Worm (Caenorhabditis elegans) whole organism, L1 larva: ENCODE measurements around the gene F10E9.3.

Experiments
- C04F5.9 ChIP-seq: sonication (generic microtip); optimal IDR thresholded peaks from 2 replicates; lab custom pipeline; 2016; ENCODE audit warnings: missing genetic modification characterization, missing compliant biosample characterization
- C16A3.4 ChIP-seq: fragments of 150-350 bp; optimal IDR thresholded peaks from 2 replicates; lab custom pipeline; 2014; ENCODE audit warnings: missing biosample characterization, missing genetic modification characterization
- Y116A8C.19 ChIP-seq: sonication (generic microtip); optimal IDR thresholded peaks from 2 replicates; lab custom pipeline; 2016; ENCODE audit warnings: missing compliant biosample characterization, missing genetic modification characterization, borderline replicate concordance
- aha-1 ChIP-seq: fragments of 150-350 bp; optimal IDR thresholded peaks from 2 replicates; lab custom pipeline; 2014; ENCODE audit warnings: missing biosample characterization, missing genetic modification characterization
- aly-2 ChIP-seq: fragments of 150-350 bp; optimal IDR thresholded peaks from 2 replicates; lab custom pipeline; 2014; ENCODE audit warnings: missing biosample characterization, missing genetic modification characterization
- ama-1 ChIP-seq: fragments of 150-350 bp; optimal IDR thresholded peaks from 2 replicates; lab custom pipeline; 2014
- blmp-1 ChIP-seq: fragments of 150-350 bp; optimal IDR thresholded peaks from 2 replicates; lab custom pipeline; 2014; ENCODE audit warnings: missing biosample characterization, missing genetic modification characterization
- ceh-82 ChIP-seq, 3 experiments: fragments of 150-350 bp in 1 of 3; sonication (generic microtip) in 2 of 3; optimal IDR thresholded peaks; 2 replicates each; lab custom pipeline; 2014 to 2017; ENCODE audit warnings: missing biosample characterization in 3 of 3, missing genetic modification characterization in 3 of 3
- ceh-88 ChIP-seq: fragments of 200-800 bp; sonication (Bioruptor generic); IDR thresholded peaks from 2 replicates; pipeline ENCODE4 v1.3.6; 2022; ENCODE audit warnings: missing genetic modification characterization, missing compliant biosample characterization
- dpl-1 ChIP-seq, 3 experiments: fragments of 150-350 bp in 2 of 3; sonication (generic microtip) in 1 of 3; optimal IDR thresholded peaks; 2 replicates each; lab custom pipeline; 2014 to 2017; ENCODE audit warnings: missing biosample characterization in 3 of 3, missing genetic modification characterization in 3 of 3, missing genetic modification reagents in 3 of 3
- dsc-1 ChIP-seq: sonication (generic microtip); optimal IDR thresholded peaks from 2 replicates; lab custom pipeline; 2016; ENCODE audit warnings: mild to moderate bottlenecking, missing genetic modification characterization, missing compliant biosample characterization
- efl-1 ChIP-seq, 4 experiments: fragments of 150-350 bp; optimal IDR thresholded peaks in 3 of 4; peaks in 1 of 4; 1 replicate in 1 of 4; 2 replicates in 3 of 4; lab custom pipeline; 2014; ENCODE audit warnings: missing biosample characterization in 2 of 4, missing genetic modification characterization in 2 of 4, missing genetic modification reagents in 2 of 4
- efl-3 ChIP-seq: fragments of 200-800 bp; sonication (Bioruptor generic); optimal IDR thresholded peaks from 2 replicates; lab custom pipeline; 2018; ENCODE audit warnings: mild to moderate bottlenecking, missing genetic modification characterization, missing compliant biosample characterization
- egl-27 ChIP-seq, 2 experiments: fragments of 150-350 bp in 1 of 2; sonication (generic microtip); optimal IDR thresholded peaks; 3 replicates each; lab custom pipeline; 2017 to 2018; ENCODE audit warnings: missing biosample characterization in 2 of 2, missing genetic modification characterization in 2 of 2, missing genetic modification reagents in 2 of 2
- elt-3 ChIP-seq, 6 experiments: fragments of 150-350 bp in 1 of 6; sonication (generic microtip); optimal IDR thresholded peaks; 2 replicates each; lab custom pipeline; 2017 to 2018; ENCODE audit warnings: missing biosample characterization in 6 of 6, missing genetic modification characterization in 6 of 6, inconsistent platforms in 1 of 6
- ets-5 ChIP-seq: fragments of 200-800 bp; sonication (Bioruptor generic); IDR thresholded peaks from 2 replicates; pipeline ENCODE4 v1.3.6; 2022; ENCODE audit warnings: missing genetic modification characterization, missing compliant biosample characterization
- fkh-8 ChIP-seq: sonication (generic microtip); optimal IDR thresholded peaks from 2 replicates; lab custom pipeline; 2016; ENCODE audit warnings: mild to moderate bottlenecking, missing genetic modification characterization, missing compliant biosample characterization
- fos-1 ChIP-seq: fragments of 150-350 bp; optimal IDR thresholded peaks from 2 replicates; lab custom pipeline; 2014; ENCODE audit warnings: missing biosample characterization, missing genetic modification characterization
- grh-1 ChIP-seq: fragments of 200-800 bp; sonication (Bioruptor generic); IDR thresholded peaks from 2 replicates; pipeline ENCODE4 v1.3.6; 2022; ENCODE audit warnings: missing genetic modification reagents, missing genetic modification characterization, missing compliant biosample characterization
- hlh-17 ChIP-seq: fragments of 200-800 bp; sonication (Bioruptor generic); optimal IDR thresholded peaks from 2 replicates; lab custom pipeline; 2018; ENCODE audit warnings: missing genetic modification characterization, mild to moderate bottlenecking, missing compliant biosample characterization, moderate library complexity, borderline replicate concordance
- hlh-4 ChIP-seq: sonication (generic microtip); optimal IDR thresholded peaks from 2 replicates; lab custom pipeline; 2016; ENCODE audit warnings: mild to moderate bottlenecking, missing genetic modification characterization, missing compliant biosample characterization
- lin-15B ChIP-seq: fragments of 150-350 bp; sonication (generic microtip); optimal IDR thresholded peaks from 3 replicates; lab custom pipeline; 2014; ENCODE audit warnings: missing biosample characterization, missing genetic modification characterization
- lin-35 ChIP-seq, 2 experiments: fragments of 150-350 bp; optimal IDR thresholded peaks; 2 replicates each; lab custom pipeline; 2014; ENCODE audit warnings: missing biosample characterization in 2 of 2, missing genetic modification characterization in 2 of 2, missing genetic modification reagents in 2 of 2
- lin-39 ChIP-seq: fragments of 150-350 bp; optimal IDR thresholded peaks from 2 replicates; lab custom pipeline; 2014; ENCODE audit warnings: missing biosample characterization, missing genetic modification reagents, missing genetic modification characterization
- lir-3 ChIP-seq: sonication (generic microtip); optimal IDR thresholded peaks from 2 replicates; lab custom pipeline; 2016; ENCODE audit warnings: mild to moderate bottlenecking, missing genetic modification characterization, moderate library complexity, missing compliant biosample characterization; ENCODE audit not compliant: poor library complexity
- mef-2 ChIP-seq: fragments of 150-350 bp; optimal IDR thresholded peaks from 2 replicates; lab custom pipeline; 2014; ENCODE audit warnings: missing biosample characterization, missing genetic modification characterization
- mep-1 ChIP-seq: fragments of 150-350 bp; optimal IDR thresholded peaks from 2 replicates; lab custom pipeline; 2014; ENCODE audit warnings: missing biosample characterization, missing genetic modification characterization
- nhr-11 ChIP-seq: fragments of 150-350 bp; optimal IDR thresholded peaks from 2 replicates; lab custom pipeline; 2014; ENCODE audit warnings: missing biosample characterization, missing genetic modification characterization
- nhr-12 ChIP-seq: sonication (generic microtip); optimal IDR thresholded peaks from 2 replicates; lab custom pipeline; 2017; ENCODE audit warnings: missing biosample characterization, missing genetic modification characterization
- nhr-19 ChIP-seq: fragments of 200-800 bp; sonication (Bioruptor generic); conservative IDR thresholded peaks from 2 replicates; pipeline ENCODE4 v1.3.6; 2022; ENCODE audit warnings: missing genetic modification characterization, missing compliant biosample characterization
- nhr-237 ChIP-seq: fragments of 150-350 bp; optimal IDR thresholded peaks from 2 replicates; lab custom pipeline; 2014; ENCODE audit warnings: missing biosample characterization, missing genetic modification characterization
- nhr-28 ChIP-seq: fragments of 150-350 bp; optimal IDR thresholded peaks from 2 replicates; lab custom pipeline; 2014; ENCODE audit warnings: missing biosample characterization, missing genetic modification characterization
- nhr-47 ChIP-seq: sonication (generic microtip); optimal IDR thresholded peaks from 2 replicates; lab custom pipeline; 2016; ENCODE audit warnings: mild to moderate bottlenecking, missing genetic modification characterization, moderate library complexity, missing compliant biosample characterization
- nhr-77 ChIP-seq: fragments of 150-350 bp; optimal IDR thresholded peaks from 2 replicates; lab custom pipeline; 2014; ENCODE audit warnings: missing biosample characterization, missing genetic modification characterization
- nhr-84 ChIP-seq: sonication (generic microtip); optimal IDR thresholded peaks from 2 replicates; lab custom pipeline; 2017; ENCODE audit warnings: missing biosample characterization, missing genetic modification characterization
- nhr-90 ChIP-seq: sonication (generic microtip); optimal IDR thresholded peaks from 2 replicates; lab custom pipeline; 2016; ENCODE audit warnings: mild to moderate bottlenecking, missing genetic modification characterization, missing compliant biosample characterization; ENCODE audit not compliant: poor library complexity
- pax-3 ChIP-seq: fragments of 200-800 bp; sonication (Bioruptor generic); optimal IDR thresholded peaks from 2 replicates; lab custom pipeline; 2018; ENCODE audit warnings: mild to moderate bottlenecking, missing genetic modification characterization, moderate library complexity, missing compliant biosample characterization
- snpc-4 ChIP-seq: fragments of 150-350 bp; optimal IDR thresholded peaks from 2 replicates; lab custom pipeline; 2014; ENCODE audit warnings: missing biosample characterization, missing genetic modification characterization
- snu-23 ChIP-seq: sonication (generic microtip); optimal IDR thresholded peaks from 2 replicates; lab custom pipeline; 2016; ENCODE audit warnings: missing genetic modification characterization, missing compliant biosample characterization
- sptf-1 ChIP-seq: fragments of 150-350 bp; optimal IDR thresholded peaks from 2 replicates; lab custom pipeline; 2014; ENCODE audit warnings: missing biosample characterization, missing genetic modification characterization
- sup-37 ChIP-seq: fragments of 200-800 bp; sonication (Bioruptor generic); optimal IDR thresholded peaks from 2 replicates; lab custom pipeline; 2018; ENCODE audit warnings: mild to moderate bottlenecking, missing genetic modification characterization, missing compliant biosample characterization
- swsn-7 ChIP-seq: sonication (generic microtip); optimal IDR thresholded peaks from 2 replicates; lab custom pipeline; 2016; ENCODE audit warnings: missing genetic modification characterization, missing compliant biosample characterization
- tbx-2 ChIP-seq: sonication (generic microtip); optimal IDR thresholded peaks from 2 replicates; lab custom pipeline; 2016; ENCODE audit warnings: missing genetic modification characterization, missing compliant biosample characterization
- tlp-1 ChIP-seq: fragments of 150-350 bp; optimal IDR thresholded peaks from 2 replicates; lab custom pipeline; 2014; ENCODE audit warnings: missing biosample characterization, missing genetic modification characterization
- unc-30 ChIP-seq: sonication (generic microtip); optimal IDR thresholded peaks from 2 replicates; lab custom pipeline; 2017; ENCODE audit warnings: missing biosample characterization, missing genetic modification characterization
- unc-86 ChIP-seq: sonication (generic microtip); optimal IDR thresholded peaks from 2 replicates; lab custom pipeline; 2016; ENCODE audit warnings: missing genetic modification characterization, missing compliant biosample characterization
- ztf-11 ChIP-seq, 2 experiments: sonication (generic microtip); optimal IDR thresholded peaks; 2 replicates each; lab custom pipeline; 2016 to 2017; ENCODE audit warnings: missing genetic modification characterization in 2 of 2, missing biosample characterization in 1 of 2, missing compliant biosample characterization in 1 of 2
- ztf-4 ChIP-seq: fragments of 150-350 bp; optimal IDR thresholded peaks from 2 replicates; lab custom pipeline; 2014; ENCODE audit warnings: missing biosample characterization, missing genetic modification characterization

The F10E9.3 gene

DNA sequence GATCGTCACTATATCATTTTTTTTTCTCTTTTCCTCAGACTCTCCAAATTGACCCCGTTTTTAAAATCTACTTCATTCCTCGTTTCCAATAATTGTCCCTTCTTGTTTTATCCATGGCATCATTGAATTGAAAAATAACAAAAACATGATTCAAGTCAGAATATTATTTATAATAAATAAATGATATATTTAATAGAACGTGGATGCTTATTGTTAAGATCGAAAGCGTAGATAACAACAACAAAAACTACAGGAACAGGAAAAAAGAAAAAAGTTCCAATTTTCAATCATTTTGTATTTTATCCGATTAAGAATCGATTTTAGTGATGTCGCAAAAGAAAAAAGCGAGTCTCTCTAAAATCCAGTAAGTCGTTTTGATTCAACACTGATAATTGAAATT lies 1.6 kb downstream of the F10E9.3 start, which contains the start of gene F10E9.2:
Gene F10E9.2 (plus strand): TSS at position 301 of the 400 bp plus-strand sequence.
- TF ChIP-seq nhr-28 = no peak
- no peak for TF ChIP-seq ets-5 (GFP tag; lab: Robert Waterston, UW)
- no peak for TF ChIP-seq blmp-1 (tag; lab: Kevin White, UChicago)
- no peak for TF ChIP-seq efl-1 (optimal IDR thresholded peaks at IDR 0.05; lab: Kevin White, UChicago)
- no peak for TF ChIP-seq efl-1 (GFP tag; optimal IDR thresholded peaks at IDR 0.05 in 1 of 2; lab: Kevin White, UChicago)
- no peak for TF ChIP-seq ceh-88 (GFP tag; lab: Robert Waterston, UW)
- TF ChIP-seq nhr-19 (GFP tag; lab: Robert Waterston, UW) = no peak
- TF ChIP-seq ztf-4 (tag; lab: Kevin White, UChicago) = no peak
- no peak for TF ChIP-seq aly-2 (tag; lab: Kevin White, UChicago)
- TF ChIP-seq nhr-12 (tag; lab: Kevin White, UChicago) = no peak
- no peak for TF ChIP-seq unc-86 (tag; lab: Kevin White, UChicago)
- TF ChIP-seq hlh-4 (tag; lab: Kevin White, UChicago) = no peak
- no peak for TF ChIP-seq C04F5.9
- no peak for TF ChIP-seq egl-27 (tag; optimal IDR thresholded peaks at IDR 0.05; lab: Kevin White, UChicago)
- TF ChIP-seq unc-30 (tag; lab: Kevin White, UChicago) = no peak
- no peak for TF ChIP-seq lin-15B (tag; lab: Kevin White, UChicago)

DNA sequence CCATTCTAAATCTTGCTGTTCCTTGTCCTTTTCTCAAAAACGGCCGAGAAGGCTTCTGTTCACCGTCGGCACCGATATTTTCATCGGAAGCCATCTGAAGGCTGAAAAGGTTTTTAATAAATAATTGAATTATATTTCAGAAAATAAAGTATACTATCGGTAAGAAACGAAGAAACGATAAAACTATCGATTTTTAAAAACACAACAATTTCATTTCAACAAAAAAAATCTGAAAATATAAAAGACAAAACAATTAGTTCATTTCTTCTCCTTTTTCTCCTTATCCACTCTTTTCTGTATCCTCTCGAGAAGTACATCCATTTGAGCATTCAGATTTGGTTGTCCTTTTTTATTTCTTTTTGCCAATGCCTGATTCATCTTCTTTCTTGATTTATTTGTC lies 7.7 kb downstream of the F10E9.3 start, which contains the start of gene sas-4:
Gene sas-4 (minus strand): TSS at position 101 of the 400 bp plus-strand sequence.
- TF ChIP-seq fos-1 (no peak), nhr-77 (no peak), nhr-11 (no peak), lin-39 (tag; lab: Kevin White, UChicago) (no peak), dsc-1 (tag; lab: Kevin White, UChicago) (no peak), sptf-1 (tag; lab: Kevin White, UChicago) (no peak), sup-37 (GFP tag; lab: Kevin White, UChicago) (no peak), ztf-4 (tag; lab: Kevin White, UChicago) (no peak), unc-86 (tag; lab: Kevin White, UChicago) (no peak), tbx-2 (no peak), nhr-47 (tag; lab: Kevin White, UChicago) (no peak), hlh-17 (GFP tag; lab: Kevin White, UChicago) (no peak), nhr-90 (tag; lab: Kevin White, UChicago) (no peak), efl-3 (GFP tag; lab: Kevin White, UChicago) (no peak), lir-3 (tag; lab: Kevin White, UChicago) (no peak)

DNA sequence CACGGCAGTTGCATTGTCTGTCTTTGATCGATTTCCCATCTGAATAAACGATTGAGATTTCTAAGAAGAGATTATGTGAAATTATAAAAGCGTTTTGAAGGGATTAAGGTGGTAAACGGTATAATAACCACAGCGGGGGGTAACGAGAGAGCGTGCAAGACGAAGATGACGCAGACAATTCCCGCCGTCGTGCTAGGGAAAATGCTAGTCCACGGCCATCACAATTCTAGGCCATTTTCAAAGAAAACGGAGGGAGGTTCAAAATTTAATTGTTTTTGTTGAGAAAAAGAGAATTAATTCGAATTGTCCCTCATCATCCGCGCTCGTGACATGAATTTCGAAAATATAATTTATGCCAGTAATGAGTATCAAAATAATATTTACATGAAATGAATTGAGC lies 8.3 kb downstream of the F10E9.3 start, which contains the start of gene F10E9.11:
Gene F10E9.11 (minus strand): TSS at position 161 of the 400 bp plus-strand sequence.
- TF ChIP-seq nhr-77 (peak; percentile 36), egl-27 (tag; optimal IDR thresholded peaks at IDR 0.05; lab: Kevin White, UChicago) (no peak), dpl-1 (GFP tag; optimal IDR thresholded peaks at IDR 0.05; lab: Kevin White, UChicago) (peak; percentile 96), blmp-1 (tag; lab: Kevin White, UChicago) (peak; percentile 69), unc-30 (tag; lab: Kevin White, UChicago) (no peak), aha-1 (tag; lab: Kevin White, UChicago) (no peak), elt-3 (tag; optimal IDR thresholded peaks at IDR 0.05; lab: Kevin White, UChicago) (peak in 3 of 6 experiments; percentile 25 to 52 (median 28)), C16A3.4 (tag; lab: Kevin White, UChicago) (peak; percentile 81), swsn-7 (tag; lab: Kevin White, UChicago) (peak; percentile 85), nhr-84 (tag; lab: Kevin White, UChicago) (no peak), lin-35 (GFP tag; optimal IDR thresholded peaks at IDR 0.05; lab: Kevin White, UChicago) (peak; percentile 98), Y116A8C.19 (tag; lab: Kevin White, UChicago) (peak; percentile 57), grh-1 (GFP tag; lab: Robert Waterston, UW) (no peak; the same call in 1 of the 2 replicates), hlh-4 (tag; lab: Kevin White, UChicago) (no peak), ceh-82 (tag; optimal IDR thresholded peaks at IDR 0.05; lab: Kevin White, UChicago) (peak; percentile 71 to 77 (median 74)), nhr-237 (tag; lab: Kevin White, UChicago) (peak; percentile 2), lir-3 (tag; lab: Kevin White, UChicago) (peak; percentile 96), fkh-8 (tag; lab: Kevin White, UChicago) (peak; percentile 86), nhr-11 (no peak), ztf-11 (tag; optimal IDR thresholded peaks at IDR 0.05; lab: Kevin White, UChicago) (peak in 1 of 2 experiments; percentile 91), lin-39 (tag; lab: Kevin White, UChicago) (peak; percentile 49), ztf-4 (tag; lab: Kevin White, UChicago) (peak; percentile 57), snpc-4 (tag; lab: Kevin White, UChicago) (peak; percentile 51), pax-3 (peak; percentile 88), mef-2 (tag; lab: Kevin White, UChicago) (no peak), ama-1 (lab: Kevin White, UChicago) (peak; percentile 62), mep-1 (tag; lab: Kevin White, UChicago) (peak; percentile 95), snu-23 (GFP tag; lab: Kevin White, UChicago) (peak; percentile 91), tlp-1 (tag; lab: Kevin White, UChicago) (no peak)
